Worm (Caenorhabditis elegans) whole organism, L2 larva: ENCODE results near the gene str-145.

ENCODE experiments used
- F13H6.1 ChIP-seq: sonication (generic microtip); optimal IDR thresholded peaks from 2 replicates; lab custom pipeline; 2016; ENCODE audit warnings: missing genetic modification characterization, missing compliant biosample characterization
- R02D3.7 ChIP-seq: fragments of 150-350 bp; optimal IDR thresholded peaks from 2 replicates; lab custom pipeline; 2014; ENCODE audit warnings: missing biosample characterization, missing genetic modification characterization
- ama-1 ChIP-seq: fragments of 150-350 bp; optimal IDR thresholded peaks from 2 replicates; lab custom pipeline; 2018; ENCODE audit warnings: inconsistent platforms
- elt-1 ChIP-seq: fragments of 150-350 bp; optimal IDR thresholded peaks from 2 replicates; lab custom pipeline; 2014; ENCODE audit warnings: missing biosample characterization, missing genetic modification characterization
- elt-3 ChIP-seq: sonication (generic microtip); optimal IDR thresholded peaks from 2 replicates; lab custom pipeline; 2017; ENCODE audit warnings: missing biosample characterization, missing genetic modification characterization
- fos-1 ChIP-seq: fragments of 150-350 bp; optimal IDR thresholded peaks from 2 replicates; lab custom pipeline; 2014; ENCODE audit warnings: missing biosample characterization, missing genetic modification characterization
- nhr-23 ChIP-seq: fragments of 150-350 bp; optimal IDR thresholded peaks from 2 replicates; lab custom pipeline; 2014; ENCODE audit warnings: missing biosample characterization, missing genetic modification reagents, missing genetic modification characterization
- nhr-237 ChIP-seq: fragments of 150-350 bp; optimal IDR thresholded peaks from 2 replicates; lab custom pipeline; 2014; ENCODE audit warnings: missing biosample characterization, missing genetic modification characterization
- nhr-25 ChIP-seq: fragments of 150-350 bp; sonication (generic microtip); optimal IDR thresholded peaks from 3 replicates; lab custom pipeline; 2014; ENCODE audit warnings: missing biosample characterization, missing genetic modification characterization
- nhr-77 ChIP-seq: fragments of 150-350 bp; optimal IDR thresholded peaks from 2 replicates; lab custom pipeline; 2014; ENCODE audit warnings: missing biosample characterization, missing genetic modification characterization
- sem-4 ChIP-seq: fragments of 150-350 bp; optimal IDR thresholded peaks from 2 replicates; lab custom pipeline; 2014; ENCODE audit warnings: missing biosample characterization, missing genetic modification reagents, missing genetic modification characterization
- snpc-4 ChIP-seq: fragments of 150-350 bp; optimal IDR thresholded peaks from 2 replicates; lab custom pipeline; 2014; ENCODE audit warnings: missing biosample characterization, missing genetic modification characterization
- unc-62 ChIP-seq: fragments of 150-350 bp; optimal IDR thresholded peaks from 2 replicates; lab custom pipeline; 2014; ENCODE audit warnings: missing biosample characterization, missing genetic modification reagents, missing genetic modification characterization
- zag-1 ChIP-seq: fragments of 150-350 bp; optimal IDR thresholded peaks from 2 replicates; lab custom pipeline; 2014; ENCODE audit warnings: missing biosample characterization, missing genetic modification characterization

DNA sequence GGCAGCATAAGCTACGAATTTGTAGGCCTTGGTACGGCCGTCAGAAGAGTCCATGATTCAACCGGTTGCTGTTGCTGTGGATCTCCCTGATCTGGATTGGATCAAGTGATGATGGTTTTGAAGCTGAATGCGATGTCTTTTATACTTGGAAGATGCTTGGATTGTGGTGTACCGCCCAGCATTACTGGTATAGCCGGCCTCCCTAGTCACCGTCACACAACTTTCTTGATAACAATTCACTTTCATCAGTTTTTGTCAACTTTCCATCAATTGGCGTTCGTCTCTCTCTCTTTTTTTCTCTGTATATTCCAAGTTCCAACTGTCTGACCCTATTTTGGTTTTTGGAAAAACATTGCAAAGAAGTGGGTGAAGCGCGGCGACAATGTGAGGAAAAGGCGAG, 47.3 kb downstream of the str-145 start, which contains the start of gene col-43:
- TF ChIP-seq sem-4, result no peak
- TF ChIP-seq elt-1 (tag; lab: Kevin White, UChicago), result no peak
- TF ChIP-seq nhr-77 (tag; lab: Kevin White, UChicago), result no peak
- no peak for TF ChIP-seq nhr-237 (tag; lab: Kevin White, UChicago)
- TF ChIP-seq nhr-23 (tag; lab: Kevin White, UChicago), result no peak
- no peak for TF ChIP-seq unc-62
- TF ChIP-seq zag-1 (tag; lab: Kevin White, UChicago), result no peak
- TF ChIP-seq R02D3.7 (tag; lab: Kevin White, UChicago), result no peak
- TF ChIP-seq nhr-25 (tag; lab: Kevin White, UChicago), result no peak
- TF ChIP-seq F13H6.1 (tag; lab: Kevin White, UChicago), result no peak
- no peak for TF ChIP-seq ama-1 (lab: Kevin White, UChicago)
- TF ChIP-seq fos-1 (tag; lab: Kevin White, UChicago), result no peak
- TF ChIP-seq elt-3 (tag; lab: Kevin White, UChicago), result no peak
- TF ChIP-seq snpc-4 (tag; lab: Kevin White, UChicago), result no peak
